Fruit fly (Drosophila melanogaster): Measurements from ENCODE around the gene Dlc90F.

- TF ChIP-seq CG8301 (tag; optimal IDR thresholded peaks at IDR 0.05) (no peak), EcR (GFP tag; optimal IDR thresholded peaks at IDR 0.05) (no peak)
Measured at dm6 chr3R:18277406-18277805, 21.6 kb upstream of the Dlc90F start.
